Worm (Caenorhabditis elegans) whole organism, midembryonic: ENCODE measurements around the gene spt-5.
A peak's percentile ranks its signal among the peaks of the same experiment; 100 is the strongest.

ENCODE experiments used
- T22C8.4 ChIP-seq: fragments of 200-800 bp; sonication (Bioruptor generic); IDR thresholded peaks from 2 replicates; pipeline ENCODE4 v1.3.6; 2022; ENCODE audit warnings: missing genetic modification characterization, missing compliant biosample characterization
- cog-1 ChIP-seq: sonication (generic microtip); optimal IDR thresholded peaks from 2 replicates; lab custom pipeline; 2016; ENCODE audit warnings: missing genetic modification characterization, missing compliant biosample characterization
- flt-1 ChIP-seq: fragments of 200-800 bp; sonication (Bioruptor generic); IDR thresholded peaks from 2 replicates; pipeline ENCODE4 v1.3.6; 2022; ENCODE audit warnings: missing genetic modification characterization, missing compliant biosample characterization
- klf-2 ChIP-seq: fragments of 200-800 bp; sonication (Bioruptor generic); conservative IDR thresholded peaks from 2 replicates; pipeline ENCODE4 v1.3.6; 2022; ENCODE audit warnings: missing genetic modification reagents, missing genetic modification characterization, missing compliant biosample characterization
- med-1 ChIP-seq: sonication (generic microtip); optimal IDR thresholded peaks from 2 replicates; lab custom pipeline; 2017; ENCODE audit warnings: missing genetic modification characterization, mild to moderate bottlenecking, missing compliant biosample characterization, antibody characterized with exemption, missing genetic modification reagents; ENCODE audit not compliant: insufficient read depth
- ref-1 ChIP-seq: fragments of 200-800 bp; sonication (Bioruptor generic); conservative IDR thresholded peaks from 2 replicates; pipeline ENCODE4 v1.3.6; 2022; ENCODE audit warnings: missing genetic modification reagents, missing genetic modification characterization, missing compliant biosample characterization
- tab-1 ChIP-seq: fragments of 200-800 bp; sonication (Bioruptor generic); IDR thresholded peaks from 2 replicates; pipeline ENCODE4 v1.3.6; 2022; ENCODE audit warnings: missing genetic modification characterization, missing compliant biosample characterization
- ztf-23 ChIP-seq: fragments of 200-800 bp; sonication (Bioruptor generic); IDR thresholded peaks from 2 replicates; pipeline ENCODE4 v1.3.6; 2022; ENCODE audit warnings: missing genetic modification reagents, missing genetic modification characterization, missing compliant biosample characterization

DNA sequence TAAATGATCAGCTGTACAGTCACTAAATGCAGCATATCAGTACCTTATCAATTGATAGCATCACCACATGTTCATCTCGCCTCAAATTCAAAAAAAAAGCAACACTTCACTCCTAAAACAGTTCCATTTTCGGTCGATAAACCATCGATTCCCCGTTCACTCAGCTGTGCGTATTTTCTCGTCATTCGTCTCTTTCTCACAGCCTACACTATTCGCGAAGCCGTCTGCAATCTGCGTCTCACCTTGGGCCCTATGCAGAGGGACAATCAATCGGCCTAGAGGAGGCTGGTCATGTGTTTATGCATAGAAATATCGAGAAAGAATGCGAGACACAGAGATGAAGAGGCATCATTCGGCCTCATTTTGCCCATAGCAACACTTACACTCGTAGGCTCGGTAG, 18.9 kb upstream of the spt-5 start:
- TF ChIP-seq med-1 (GFP tag; lab: Kevin White, UChicago) (no peak), flt-1 (GFP tag; lab: Robert Waterston, UW) (no peak), tab-1 (GFP tag; lab: Robert Waterston, UW) (no peak), cog-1 (peak; percentile 81), T22C8.4 (peak; percentile 77), ref-1 (GFP tag; lab: Robert Waterston, UW) (no peak), ztf-23 (0 out of 2 replicates have a peak, but pooled peaks have one; percentile 45), klf-2 (no peak)
